Fruit fly (Drosophila melanogaster): ENCODE measurements around the gene Sfp24Bd.
A peak's percentile ranks its signal among the peaks of the same experiment; 100 is the strongest.

DNA sequence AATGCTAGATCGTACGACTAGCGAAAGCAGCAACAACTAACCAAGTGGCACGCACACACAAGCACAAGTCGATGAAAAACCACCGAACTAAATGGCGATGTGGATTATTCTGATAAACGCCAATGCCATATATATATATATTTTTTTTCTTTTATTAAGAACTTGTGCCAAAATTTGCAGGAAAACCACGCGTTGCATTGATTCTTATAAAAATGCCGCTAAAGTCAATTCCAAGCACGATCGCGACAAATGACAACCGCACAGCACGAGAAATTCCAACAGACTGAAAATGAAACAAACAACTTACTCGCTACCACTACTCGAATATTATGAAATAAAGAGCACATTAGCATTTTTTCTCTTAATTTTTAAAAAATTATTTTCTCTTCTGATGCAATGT, 12.3 kb downstream of the Sfp24Bd start, which contains the start of gene for:
- TF ChIP-seq CG4318 (GFP tag; optimal IDR thresholded peaks at IDR 0.05): no peak
- no peak for TF ChIP-seq esn (GFP tag; optimal IDR thresholded peaks at IDR 0.05)
- peak; percentile 24 for TF ChIP-seq vri (GFP tag; optimal IDR thresholded peaks at IDR 0.05)
- TF ChIP-seq Sox102F (GFP tag; optimal IDR thresholded peaks at IDR 0.05): no peak
- no peak for TF ChIP-seq CG16779 (tag; optimal IDR thresholded peaks at IDR 0.05)
- TF ChIP-seq CG31627 (GFP tag; optimal IDR thresholded peaks at IDR 0.05): no peak
- no peak for TF ChIP-seq OdsH (GFP tag; optimal IDR thresholded peaks at IDR 0.05)
- no peak for TF ChIP-seq salr (GFP tag; optimal IDR thresholded peaks at IDR 0.05)
